Worm (Caenorhabditis elegans): ENCODE data around the gene orc-4.

The orc-4 gene

ce11 chrIII:10653479-10653878 is 7.5 kb downstream of the orc-4 start:
- TF ChIP-seq hlh-8 (tag; optimal IDR thresholded peaks at IDR 0.05) = no peak
- no peak for TF ChIP-seq hlh-15 (tag; optimal IDR thresholded peaks at IDR 0.05)
- TF ChIP-seq nfya-1 (tag; optimal IDR thresholded peaks at IDR 0.05) = no peak
- no peak for TF ChIP-seq unc-42 (tag; optimal IDR thresholded peaks at IDR 0.05)
- TF ChIP-seq ceh-30 (tag; optimal IDR thresholded peaks at IDR 0.05) = no peak
- TF ChIP-seq C08G9.2 (tag; optimal IDR thresholded peaks at IDR 0.05) = no peak
- no peak for TF ChIP-seq ama-1 (optimal IDR thresholded peaks at IDR 0.05)
- TF ChIP-seq mec-3 (tag; optimal IDR thresholded peaks at IDR 0.05; ENCODE audit: borderline replicate concordance) = no peak
- no peak for TF ChIP-seq dmd-4 (tag; optimal IDR thresholded peaks at IDR 0.05; ENCODE audit: borderline replicate concordance)
- TF ChIP-seq nhr-232 (tag; optimal IDR thresholded peaks at IDR 0.05) = no peak
- no peak for TF ChIP-seq nhr-11 (tag; optimal IDR thresholded peaks at IDR 0.05)
- no peak for TF ChIP-seq madf-2 (tag; optimal IDR thresholded peaks at IDR 0.05)
- no peak for TF ChIP-seq pax-1 (tag; optimal IDR thresholded peaks at IDR 0.05)
- no peak for TF ChIP-seq hlh-6 (tag; optimal IDR thresholded peaks at IDR 0.05)

- no peak for TF ChIP-seq elt-2 (tag; optimal IDR thresholded peaks at IDR 0.05)
- TF ChIP-seq unc-3 (GFP tag; conservative IDR thresholded peaks at IDR 0.05) = no peak
- no peak for TF ChIP-seq unc-3 (tag; optimal IDR thresholded peaks at IDR 0.05)
- no peak for TF ChIP-seq elt-4 (tag; optimal IDR thresholded peaks at IDR 0.05)
- TF ChIP-seq hlh-13 (GFP tag; optimal IDR thresholded peaks at IDR 0.05) = no peak
Observed at ce11 chrIII:10654718-10655117, 8.7 kb downstream of the orc-4 start, which contains the start of gene cnt-2. Gene cnt-2 (plus strand): TSS chrIII:10655018.

ce11 chrIII:10656069-10656468 is 10.1 kb downstream of the orc-4 start:
- TF ChIP-seq pqm-1 (tag; optimal IDR thresholded peaks at IDR 0.05) (no peak), che-1 (tag; optimal IDR thresholded peaks at IDR 0.05) (no peak), hlh-13 (GFP tag; optimal IDR thresholded peaks at IDR 0.05) (no peak), C08G9.2 (tag; optimal IDR thresholded peaks at IDR 0.05) (no peak), ceh-14 (tag; optimal IDR thresholded peaks at IDR 0.05) (no peak), lim-6 (tag; optimal IDR thresholded peaks at IDR 0.05) (no peak), unc-55 (GFP tag; optimal IDR thresholded peaks at IDR 0.05) (no peak), C38D4.7 (GFP tag; optimal IDR thresholded peaks at IDR 0.05) (no peak), rnt-1 (tag; optimal IDR thresholded peaks at IDR 0.05) (no peak), fax-1 (tag; optimal IDR thresholded peaks at IDR 0.05) (no peak), dve-1 (tag; optimal IDR thresholded peaks at IDR 0.05) (no peak), ceh-2 (tag; optimal IDR thresholded peaks at IDR 0.05) (no peak), T23F11.4 (GFP tag; optimal IDR thresholded peaks at IDR 0.05) (no peak)

- TF ChIP-seq ceh-18 (tag; optimal IDR thresholded peaks at IDR 0.05) = no peak
- TF ChIP-seq unc-42 (tag; optimal IDR thresholded peaks at IDR 0.05) = peak; percentile 45
- TF ChIP-seq zip-5 (tag; optimal IDR thresholded peaks at IDR 0.05) = no peak
- no peak for TF ChIP-seq tbx-7 (tag; optimal IDR thresholded peaks at IDR 0.05)
- no peak for TF ChIP-seq ceh-48 (tag; optimal IDR thresholded peaks at IDR 0.05)
- no peak for TF ChIP-seq gmeb-2 (tag; optimal IDR thresholded peaks at IDR 0.05)
Observed at ce11 chrIII:10657661-10658060, 11.7 kb downstream of the orc-4 start.

ce11 chrIII:10658394-10658793 is 12.4 kb downstream of the orc-4 start:
- TF ChIP-seq ahr-1 (tag; optimal IDR thresholded peaks at IDR 0.05) = no peak
- TF ChIP-seq ztf-16 (tag; optimal IDR thresholded peaks at IDR 0.05) = no peak
- TF ChIP-seq pax-1 (tag; optimal IDR thresholded peaks at IDR 0.05) = no peak
- peak; percentile 5 for TF ChIP-seq ref-2 (tag; optimal IDR thresholded peaks at IDR 0.05)
- TF ChIP-seq sdc-2 (tag; optimal IDR thresholded peaks at IDR 0.05) = no peak
- peak; percentile 98 for TF ChIP-seq nfya-1 (tag; optimal IDR thresholded peaks at IDR 0.05)
- no peak for TF ChIP-seq pha-2 (tag; optimal IDR thresholded peaks at IDR 0.05)

Measured in whole organism, late embryonic.